Worm (Caenorhabditis elegans) whole organism, L1 larva: Measurements from ENCODE around the gene plr-1.

Experiments
- C16A3.4 ChIP-seq: fragments of 150-350 bp; optimal IDR thresholded peaks from 2 replicates; lab custom pipeline; 2014; ENCODE audit warnings: missing biosample characterization, missing genetic modification characterization
- F16B12.6 ChIP-seq: fragments of 150-350 bp; optimal IDR thresholded peaks from 2 replicates; lab custom pipeline; 2014; ENCODE audit warnings: missing biosample characterization, missing genetic modification characterization
- Y116A8C.19 ChIP-seq: sonication (generic microtip); optimal IDR thresholded peaks from 2 replicates; lab custom pipeline; 2016; ENCODE audit warnings: missing compliant biosample characterization, missing genetic modification characterization, borderline replicate concordance
- alr-1 ChIP-seq: fragments of 200-800 bp; sonication (Bioruptor generic); optimal IDR thresholded peaks from 2 replicates; lab custom pipeline; 2018; ENCODE audit warnings: borderline replicate concordance, mild to moderate bottlenecking, missing genetic modification characterization, missing compliant biosample characterization
- blmp-1 ChIP-seq: fragments of 150-350 bp; optimal IDR thresholded peaks from 2 replicates; lab custom pipeline; 2014; ENCODE audit warnings: missing biosample characterization, missing genetic modification characterization
- ceh-63 ChIP-seq: fragments of 200-800 bp; sonication (Bioruptor generic); optimal IDR thresholded peaks from 2 replicates; lab custom pipeline; 2018; ENCODE audit warnings: mild to moderate bottlenecking, missing genetic modification characterization, missing compliant biosample characterization
- ceh-82 ChIP-seq, 3 experiments: fragments of 150-350 bp in 1 of 3; sonication (generic microtip) in 2 of 3; optimal IDR thresholded peaks; 2 replicates each; lab custom pipeline; 2014 to 2017; ENCODE audit warnings: missing biosample characterization in 3 of 3, missing genetic modification characterization in 3 of 3
- ceh-90 ChIP-seq: sonication (generic microtip); optimal IDR thresholded peaks from 2 replicates; lab custom pipeline; 2016; ENCODE audit warnings: missing genetic modification characterization, missing compliant biosample characterization
- ces-1 ChIP-seq: fragments of 150-350 bp; optimal IDR thresholded peaks from 2 replicates; lab custom pipeline; 2014; ENCODE audit warnings: missing biosample characterization, missing genetic modification reagents, missing genetic modification characterization
- efl-1 ChIP-seq, 4 experiments: fragments of 150-350 bp; optimal IDR thresholded peaks in 3 of 4; peaks in 1 of 4; 1 replicate in 1 of 4; 2 replicates in 3 of 4; lab custom pipeline; 2014; ENCODE audit warnings: missing biosample characterization in 2 of 4, missing genetic modification characterization in 2 of 4, missing genetic modification reagents in 2 of 4
- efl-3 ChIP-seq: fragments of 200-800 bp; sonication (Bioruptor generic); optimal IDR thresholded peaks from 2 replicates; lab custom pipeline; 2018; ENCODE audit warnings: mild to moderate bottlenecking, missing genetic modification characterization, missing compliant biosample characterization
- egl-13 ChIP-seq: sonication (generic microtip); optimal IDR thresholded peaks from 2 replicates; lab custom pipeline; 2016; ENCODE audit warnings: missing genotype, missing genetic modification reagents, missing genetic modification characterization, missing compliant biosample characterization
- elt-2 ChIP-seq: sonication (generic microtip); optimal IDR thresholded peaks from 2 replicates; lab custom pipeline; 2016; ENCODE audit warnings: missing genetic modification characterization, mild to moderate bottlenecking, inconsistent platforms, missing compliant biosample characterization, missing genetic modification reagents
- fkh-8 ChIP-seq: sonication (generic microtip); optimal IDR thresholded peaks from 2 replicates; lab custom pipeline; 2016; ENCODE audit warnings: mild to moderate bottlenecking, missing genetic modification characterization, missing compliant biosample characterization
- fos-1 ChIP-seq: fragments of 150-350 bp; optimal IDR thresholded peaks from 2 replicates; lab custom pipeline; 2014; ENCODE audit warnings: missing biosample characterization, missing genetic modification characterization
- grh-1 ChIP-seq: fragments of 200-800 bp; sonication (Bioruptor generic); IDR thresholded peaks from 2 replicates; pipeline ENCODE4 v1.3.6; 2022; ENCODE audit warnings: missing genetic modification reagents, missing genetic modification characterization, missing compliant biosample characterization
- hlh-17 ChIP-seq: fragments of 200-800 bp; sonication (Bioruptor generic); optimal IDR thresholded peaks from 2 replicates; lab custom pipeline; 2018; ENCODE audit warnings: missing genetic modification characterization, mild to moderate bottlenecking, missing compliant biosample characterization, moderate library complexity, borderline replicate concordance
- hlh-4 ChIP-seq: sonication (generic microtip); optimal IDR thresholded peaks from 2 replicates; lab custom pipeline; 2016; ENCODE audit warnings: mild to moderate bottlenecking, missing genetic modification characterization, missing compliant biosample characterization
- hpl-2 ChIP-seq: fragments of 150-350 bp; optimal IDR thresholded peaks from 2 replicates; lab custom pipeline; 2014; ENCODE audit warnings: missing biosample characterization, missing genetic modification reagents, missing genetic modification characterization
- irx-1 ChIP-seq: sonication (generic microtip); optimal IDR thresholded peaks from 2 replicates; lab custom pipeline; 2016; ENCODE audit warnings: missing genetic modification characterization, missing compliant biosample characterization
- lin-13 ChIP-seq: fragments of 150-350 bp; optimal IDR thresholded peaks from 2 replicates; lab custom pipeline; 2014; ENCODE audit warnings: missing biosample characterization, missing genetic modification reagents, missing genetic modification characterization
- lir-3 ChIP-seq: sonication (generic microtip); optimal IDR thresholded peaks from 2 replicates; lab custom pipeline; 2016; ENCODE audit warnings: mild to moderate bottlenecking, missing genetic modification characterization, moderate library complexity, missing compliant biosample characterization; ENCODE audit not compliant: poor library complexity
- lsy-2 ChIP-seq, 2 experiments: fragments of 150-350 bp; optimal IDR thresholded peaks; 2 replicates each; lab custom pipeline; 2014; ENCODE audit warnings: missing biosample characterization in 2 of 2, missing genetic modification characterization in 2 of 2
- mab-9 ChIP-seq: fragments of 200-800 bp; sonication (Bioruptor generic); IDR thresholded peaks from 2 replicates; pipeline ENCODE4 v1.3.6; 2022; ENCODE audit warnings: missing genetic modification reagents, missing genetic modification characterization, missing compliant biosample characterization
- nhr-28 ChIP-seq: fragments of 150-350 bp; optimal IDR thresholded peaks from 2 replicates; lab custom pipeline; 2014; ENCODE audit warnings: missing biosample characterization, missing genetic modification characterization
- nhr-76 ChIP-seq: sonication (generic microtip); optimal IDR thresholded peaks from 2 replicates; lab custom pipeline; 2017; ENCODE audit warnings: missing biosample characterization, missing genetic modification characterization
- nhr-77 ChIP-seq: fragments of 150-350 bp; optimal IDR thresholded peaks from 2 replicates; lab custom pipeline; 2014; ENCODE audit warnings: missing biosample characterization, missing genetic modification characterization
- nhr-85 ChIP-seq: sonication (generic microtip); peaks from one replicate; lab custom pipeline; 2016; ENCODE audit warnings: missing genetic modification characterization, inconsistent platforms, missing compliant biosample characterization
- pax-3 ChIP-seq: fragments of 200-800 bp; sonication (Bioruptor generic); optimal IDR thresholded peaks from 2 replicates; lab custom pipeline; 2018; ENCODE audit warnings: mild to moderate bottlenecking, missing genetic modification characterization, moderate library complexity, missing compliant biosample characterization
- skn-1 ChIP-seq: fragments of 150-350 bp; optimal IDR thresholded peaks from 2 replicates; lab custom pipeline; 2014; ENCODE audit warnings: missing biosample characterization, missing genetic modification characterization
- sptf-1 ChIP-seq: fragments of 150-350 bp; optimal IDR thresholded peaks from 2 replicates; lab custom pipeline; 2014; ENCODE audit warnings: missing biosample characterization, missing genetic modification characterization
- sup-37 ChIP-seq: fragments of 200-800 bp; sonication (Bioruptor generic); optimal IDR thresholded peaks from 2 replicates; lab custom pipeline; 2018; ENCODE audit warnings: mild to moderate bottlenecking, missing genetic modification characterization, missing compliant biosample characterization
- tlp-1 ChIP-seq: fragments of 150-350 bp; optimal IDR thresholded peaks from 2 replicates; lab custom pipeline; 2014; ENCODE audit warnings: missing biosample characterization, missing genetic modification characterization
- unc-30 ChIP-seq: sonication (generic microtip); optimal IDR thresholded peaks from 2 replicates; lab custom pipeline; 2017; ENCODE audit warnings: missing biosample characterization, missing genetic modification characterization
- unc-62 ChIP-seq: fragments of 150-350 bp; optimal IDR thresholded peaks from 2 replicates; lab custom pipeline; 2014; ENCODE audit warnings: missing biosample characterization, missing genetic modification reagents, missing genetic modification characterization
- unc-86 ChIP-seq: sonication (generic microtip); optimal IDR thresholded peaks from 2 replicates; lab custom pipeline; 2016; ENCODE audit warnings: missing genetic modification characterization, missing compliant biosample characterization
- unc-98 ChIP-seq: fragments of 200-800 bp; sonication (Bioruptor generic); IDR thresholded peaks from 2 replicates; pipeline ENCODE4 v1.3.6; 2022; ENCODE audit warnings: missing genetic modification characterization, missing compliant biosample characterization
- zip-4 ChIP-seq: fragments of 200-800 bp; sonication (Bioruptor generic); optimal IDR thresholded peaks from 2 replicates; lab custom pipeline; 2018; ENCODE audit warnings: mild to moderate bottlenecking, missing genetic modification characterization, moderate library complexity, missing compliant biosample characterization
- ztf-4 ChIP-seq: fragments of 150-350 bp; optimal IDR thresholded peaks from 2 replicates; lab custom pipeline; 2014; ENCODE audit warnings: missing biosample characterization, missing genetic modification characterization

Gene plr-1

DNA sequence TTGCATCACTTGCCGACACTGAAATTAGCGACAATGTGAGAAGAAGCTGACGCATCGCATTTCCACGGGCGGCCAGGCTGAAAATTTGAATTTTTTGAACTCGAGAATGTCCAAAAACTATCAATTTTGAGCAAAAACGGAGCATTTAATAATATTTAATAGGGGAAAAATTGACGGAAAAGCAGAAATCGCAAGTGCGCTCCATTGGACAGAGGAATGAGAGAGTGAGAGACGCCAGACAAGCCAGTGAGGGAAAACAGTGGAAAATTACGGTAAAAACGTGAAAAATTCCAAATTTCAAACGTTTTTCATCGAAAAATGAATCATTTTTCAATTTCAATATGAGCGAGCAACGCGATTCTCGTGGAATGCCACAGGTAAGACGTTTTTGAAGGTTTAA is 48.5 kb downstream of the plr-1 start, which contains the start of the genes Y66D12A.21 and spe-6 (continued):
- TF ChIP-seq nhr-77 (tag; lab: Kevin White, UChicago) (no peak), blmp-1 (tag; lab: Kevin White, UChicago) (peak; percentile 30), fkh-8 (tag; lab: Kevin White, UChicago) (no peak), skn-1 (tag; lab: Kevin White, UChicago) (peak; percentile 28), ceh-82 (tag; optimal IDR thresholded peaks at IDR 0.05; lab: Kevin White, UChicago) (peak in 1 of 3 experiments; percentile 12), hlh-4 (tag; lab: Kevin White, UChicago) (no peak), zip-4 (no peak), unc-86 (tag; lab: Kevin White, UChicago) (no peak), ces-1 (GFP tag; lab: Kevin White, UChicago) (no peak), tlp-1 (tag; lab: Kevin White, UChicago) (no peak), unc-62 (GFP tag; lab: Kevin White, UChicago) (no peak), lin-13 (GFP tag; lab: Kevin White, UChicago) (no peak), nhr-76 (tag; lab: Kevin White, UChicago) (no peak), irx-1 (tag; lab: Kevin White, UChicago) (no peak), ztf-4 (tag; lab: Kevin White, UChicago) (no peak), lir-3 (no peak), sptf-1 (no peak), lsy-2 (tag; optimal IDR thresholded peaks at IDR 0.05; lab: Kevin White, UChicago) (peak in 1 of 2 experiments; percentile 67), Y116A8C.19 (no peak), elt-2 (tag; lab: Kevin White, UChicago) (no peak), unc-98 (no peak), grh-1 (GFP tag; lab: Robert Waterston, UW) (no peak), nhr-85 (no peak), egl-13 (tag; lab: Kevin White, UChicago) (no peak), sup-37 (GFP tag; lab: Kevin White, UChicago) (no peak), efl-3 (GFP tag; lab: Kevin White, UChicago) (no peak), ceh-63 (GFP tag; lab: Kevin White, UChicago) (no peak), unc-30 (tag; lab: Kevin White, UChicago) (no peak), ceh-90 (tag; lab: Kevin White, UChicago) (no peak), C16A3.4 (tag; lab: Kevin White, UChicago) (peak; percentile 7), F16B12.6 (peak; percentile 52), hpl-2 (GFP tag; lab: Kevin White, UChicago) (no peak), fos-1 (tag; lab: Kevin White, UChicago) (no peak), hlh-17 (GFP tag; lab: Kevin White, UChicago) (no peak)

DNA sequence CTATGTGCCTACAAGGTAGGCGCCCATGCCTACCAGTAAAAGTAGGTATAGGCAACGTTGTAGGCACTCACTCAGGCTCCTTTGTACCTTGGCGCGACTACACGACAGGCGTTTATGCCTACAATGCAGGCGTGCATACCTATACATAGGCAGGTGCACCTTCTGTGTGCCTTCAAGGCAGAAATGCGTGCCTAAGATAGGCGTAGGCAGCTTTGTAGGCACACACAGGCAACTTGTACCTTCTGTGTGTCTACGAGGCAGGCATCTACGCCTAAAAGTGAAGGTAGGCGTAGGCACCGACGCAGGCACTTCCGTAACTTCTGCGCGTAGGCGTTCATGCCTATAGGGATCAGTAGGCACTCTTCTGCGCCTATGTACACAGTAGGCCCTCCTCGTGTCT is 48.9 kb downstream of the plr-1 start:
- no peak for TF ChIP-seq ceh-63 (GFP tag; lab: Kevin White, UChicago)
- no peak for TF ChIP-seq ceh-82 (tag; optimal IDR thresholded peaks at IDR 0.05; lab: Kevin White, UChicago)
- peak; percentile 95 for TF ChIP-seq alr-1 (tag; lab: Kevin White, UChicago)
- TF ChIP-seq efl-1 (optimal IDR thresholded peaks at IDR 0.05; lab: Kevin White, UChicago) = no peak
- no peak for TF ChIP-seq efl-1 (GFP tag; optimal IDR thresholded peaks at IDR 0.05 in 1 of 2; lab: Kevin White, UChicago)

DNA sequence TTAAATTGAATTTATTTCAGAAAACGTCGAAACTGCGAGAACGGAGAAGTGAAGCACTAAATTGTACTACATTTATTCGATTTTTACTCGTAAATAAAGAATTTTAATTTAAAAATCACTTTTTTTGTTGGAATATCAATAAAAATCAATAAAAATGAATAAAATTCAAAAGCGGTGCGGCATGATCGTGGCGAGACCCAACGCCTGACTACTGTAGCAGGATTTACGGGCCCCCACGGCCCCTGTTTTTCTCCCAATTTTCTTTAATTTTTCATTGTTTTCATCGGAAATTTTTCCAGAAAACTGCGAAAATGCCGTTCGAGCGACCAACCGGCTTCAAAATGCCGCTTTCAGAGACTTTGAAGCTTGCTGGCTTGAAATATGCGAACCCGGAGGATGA is 52.1 kb downstream of the plr-1 start, which contains the start of gene Y66D12A.19:
Gene Y66D12A.19, plus strand, starts transcription at position 266 of the 400 bp plus-strand sequence.
- TF ChIP-seq ceh-63 (GFP tag; lab: Kevin White, UChicago) (no peak), nhr-28 (tag; lab: Kevin White, UChicago) (no peak), egl-13 (tag; lab: Kevin White, UChicago) (no peak), F16B12.6 (no peak), unc-98 (no peak), mab-9 (no peak), irx-1 (tag; lab: Kevin White, UChicago) (no peak), pax-3 (tag; lab: Kevin White, UChicago) (no peak), nhr-77 (tag; lab: Kevin White, UChicago) (no peak)
